Worm (Caenorhabditis elegans) whole organism, mixed stage, embryonic: ENCODE measurements around the gene inx-3.

Source experiments
- M03D4.4 ChIP-seq: sonication (generic microtip); optimal IDR thresholded peaks from 2 replicates; lab custom pipeline; 2017; ENCODE audit warnings: mild to moderate bottlenecking, missing genetic modification characterization, missing compliant biosample characterization
- blmp-1 ChIP-seq: fragments of 150-350 bp; optimal IDR thresholded peaks from 2 replicates; lab custom pipeline; 2014; ENCODE audit warnings: missing biosample characterization, missing genetic modification characterization
- ceh-39 ChIP-seq: fragments of 150-350 bp; optimal IDR thresholded peaks from 2 replicates; lab custom pipeline; 2014; ENCODE audit warnings: missing biosample characterization, missing genetic modification characterization
- ces-1 ChIP-seq: fragments of 150-350 bp; optimal IDR thresholded peaks from 2 replicates; lab custom pipeline; 2014; ENCODE audit warnings: missing biosample characterization, missing genetic modification reagents, missing genetic modification characterization
- cnd-1 ChIP-seq: fragments of 200-800 bp; sonication (Bioruptor generic); optimal IDR thresholded peaks from 2 replicates; lab custom pipeline; 2018; ENCODE audit warnings: mild to moderate bottlenecking, missing genetic modification characterization, missing compliant biosample characterization
- drap-1 ChIP-seq: fragments of 200-800 bp; sonication (Bioruptor generic); optimal IDR thresholded peaks from 3 replicates; lab custom pipeline; 2018; ENCODE audit warnings: mild to moderate bottlenecking, missing genetic modification characterization, missing compliant biosample characterization
- elt-1 ChIP-seq: sonication (generic microtip); optimal IDR thresholded peaks from 2 replicates; lab custom pipeline; 2017; ENCODE audit warnings: missing genetic modification characterization, mild to moderate bottlenecking, missing compliant biosample characterization, antibody characterized with exemption, moderate library complexity, borderline replicate concordance; ENCODE audit not compliant: insufficient read depth
- elt-3 ChIP-seq: fragments of 150-350 bp; optimal IDR thresholded peaks from 2 replicates; lab custom pipeline; 2014; ENCODE audit warnings: missing biosample characterization, missing genetic modification characterization
- flh-1 ChIP-seq: fragments of 200-800 bp; sonication (Bioruptor generic); optimal IDR thresholded peaks from 2 replicates; lab custom pipeline; 2018; ENCODE audit warnings: mild to moderate bottlenecking, missing genetic modification characterization, moderate library complexity, missing compliant biosample characterization
- ham-2 ChIP-seq: fragments of 200-800 bp; sonication (Bioruptor generic); optimal IDR thresholded peaks from 2 replicates; lab custom pipeline; 2018; ENCODE audit warnings: mild to moderate bottlenecking, missing genetic modification characterization, missing compliant biosample characterization
- hlh-1 ChIP-seq: fragments of 150-350 bp; optimal IDR thresholded peaks from 2 replicates; lab custom pipeline; 2014; ENCODE audit warnings: missing biosample characterization, missing genetic modification reagents, missing genetic modification characterization
- lin-13 ChIP-seq: fragments of 150-350 bp; optimal IDR thresholded peaks from 2 replicates; lab custom pipeline; 2014; ENCODE audit warnings: missing biosample characterization, missing genetic modification characterization
- lin-32 ChIP-seq: fragments of 200-800 bp; sonication (Bioruptor generic); optimal IDR thresholded peaks from 2 replicates; lab custom pipeline; 2018; ENCODE audit warnings: mild to moderate bottlenecking, missing genetic modification characterization, missing compliant biosample characterization
- lsy-2 ChIP-seq: fragments of 150-350 bp; optimal IDR thresholded peaks from 2 replicates; lab custom pipeline; 2014; ENCODE audit warnings: missing biosample characterization, missing genetic modification characterization
- mab-5 ChIP-seq: fragments of 150-350 bp; optimal IDR thresholded peaks from 2 replicates; lab custom pipeline; 2014; ENCODE audit warnings: missing biosample characterization, missing genetic modification characterization
- mep-1 ChIP-seq: fragments of 150-350 bp; optimal IDR thresholded peaks from 2 replicates; lab custom pipeline; 2017; ENCODE audit warnings: missing biosample characterization, missing genetic modification reagents, missing genetic modification characterization, inconsistent platforms
- mls-2 ChIP-seq: sonication (generic microtip); optimal IDR thresholded peaks from 2 replicates; lab custom pipeline; 2016; ENCODE audit warnings: mild to moderate bottlenecking, missing genetic modification characterization, moderate library complexity, missing compliant biosample characterization
- nhr-12 ChIP-seq: fragments of 150-350 bp; optimal IDR thresholded peaks from 2 replicates; lab custom pipeline; 2014; ENCODE audit warnings: missing biosample characterization, missing genetic modification characterization
- nhr-2 ChIP-seq: fragments of 150-350 bp; optimal IDR thresholded peaks from 2 replicates; lab custom pipeline; 2014; ENCODE audit warnings: missing biosample characterization, missing genetic modification characterization
- nhr-237 ChIP-seq: fragments of 150-350 bp; optimal IDR thresholded peaks from 2 replicates; lab custom pipeline; 2014; ENCODE audit warnings: missing biosample characterization, missing genetic modification characterization
- nhr-76 ChIP-seq: sonication (generic microtip); optimal IDR thresholded peaks from 2 replicates; lab custom pipeline; 2017; ENCODE audit warnings: missing biosample characterization, missing genetic modification characterization
- pha-4 ChIP-seq: fragments of 150-350 bp; optimal IDR thresholded peaks from 2 replicates; lab custom pipeline; 2018; ENCODE audit warnings: missing biosample characterization, missing genetic modification reagents, missing genetic modification characterization
- sem-2 ChIP-seq: fragments of 200-800 bp; sonication (Bioruptor generic); optimal IDR thresholded peaks from 2 replicates; lab custom pipeline; 2018; ENCODE audit warnings: mild to moderate bottlenecking, missing genetic modification characterization, missing compliant biosample characterization
- snpc-4 ChIP-seq: fragments of 150-350 bp; optimal IDR thresholded peaks from 2 replicates; lab custom pipeline; 2014; ENCODE audit warnings: missing biosample characterization, missing genetic modification characterization
- sptf-1 ChIP-seq: sonication (generic microtip); optimal IDR thresholded peaks from 2 replicates; lab custom pipeline; 2017; ENCODE audit warnings: mild to moderate bottlenecking, missing genetic modification characterization, moderate library complexity, missing compliant biosample characterization
- tbx-8 ChIP-seq: fragments of 200-800 bp; sonication (Bioruptor generic); optimal IDR thresholded peaks from 2 replicates; lab custom pipeline; 2018; ENCODE audit warnings: mild to moderate bottlenecking, missing genetic modification characterization, moderate library complexity, missing compliant biosample characterization
- unc-120 ChIP-seq: sonication (generic microtip); optimal IDR thresholded peaks from 2 replicates; lab custom pipeline; 2017; ENCODE audit warnings: missing genetic modification characterization, missing compliant biosample characterization; ENCODE audit not compliant: poor library complexity, severe bottlenecking
- unc-39 ChIP-seq: fragments of 150-350 bp; optimal IDR thresholded peaks from 2 replicates; lab custom pipeline; 2014; ENCODE audit warnings: missing biosample characterization, missing genetic modification characterization
- unc-62 ChIP-seq: fragments of 150-350 bp; optimal IDR thresholded peaks from 2 replicates; lab custom pipeline; 2014; ENCODE audit warnings: missing biosample characterization, missing genetic modification reagents, missing genetic modification characterization
- ztf-11 ChIP-seq: fragments of 150-350 bp; optimal IDR thresholded peaks from 2 replicates; lab custom pipeline; 2014; ENCODE audit warnings: missing biosample characterization, missing genetic modification characterization

Gene inx-3

ce11 chrX:5984581-5985039 lies 11.3 kb upstream of the inx-3 start, which contains the start of gene klp-13 (continued):
- peak; percentile 51 for TF ChIP-seq lsy-2 (tag; lab: Kevin White, UChicago)
- TF ChIP-seq mep-1 (tag; lab: Kevin White, UChicago), result peak; percentile 85
- peak; percentile 80 for TF ChIP-seq unc-120
- TF ChIP-seq elt-1 (tag; lab: Kevin White, UChicago), result no peak
- TF ChIP-seq ceh-39 (tag; lab: Kevin White, UChicago), result no peak
- no peak for TF ChIP-seq nhr-2 (tag; lab: Kevin White, UChicago)
- TF ChIP-seq sem-2 (GFP tag; lab: Kevin White, UChicago), result no peak
- TF ChIP-seq elt-3, result no peak

- no peak for TF ChIP-seq hlh-1
- no peak for TF ChIP-seq unc-120
- TF ChIP-seq blmp-1 (tag; lab: Kevin White, UChicago), result no peak
- TF ChIP-seq ham-2 (GFP tag; lab: Kevin White, UChicago), result no peak
- no peak for TF ChIP-seq nhr-2 (tag; lab: Kevin White, UChicago)
- no peak for TF ChIP-seq nhr-237 (tag; lab: Kevin White, UChicago)
- no peak for TF ChIP-seq mls-2
- TF ChIP-seq unc-39 (tag; lab: Kevin White, UChicago), result no peak
- no peak for TF ChIP-seq cnd-1 (tag; lab: Kevin White, UChicago)
- no peak for TF ChIP-seq sptf-1 (tag; lab: Kevin White, UChicago)
- no peak for TF ChIP-seq pha-4
- no peak for TF ChIP-seq lin-13 (tag; lab: Kevin White, UChicago)
- no peak for TF ChIP-seq ceh-39 (tag; lab: Kevin White, UChicago)
- no peak for TF ChIP-seq flh-1
- no peak for TF ChIP-seq snpc-4 (tag; lab: Kevin White, UChicago)
- TF ChIP-seq ces-1 (GFP tag; lab: Kevin White, UChicago), result no peak
- TF ChIP-seq M03D4.4 (tag; lab: Kevin White, UChicago), result no peak
- no peak for TF ChIP-seq nhr-76 (tag; lab: Kevin White, UChicago)
- TF ChIP-seq, all 35 proteins: peak for 0
Observed at ce11 chrX:5985720-5986119, 10.2 kb upstream of the inx-3 start.

DNA sequence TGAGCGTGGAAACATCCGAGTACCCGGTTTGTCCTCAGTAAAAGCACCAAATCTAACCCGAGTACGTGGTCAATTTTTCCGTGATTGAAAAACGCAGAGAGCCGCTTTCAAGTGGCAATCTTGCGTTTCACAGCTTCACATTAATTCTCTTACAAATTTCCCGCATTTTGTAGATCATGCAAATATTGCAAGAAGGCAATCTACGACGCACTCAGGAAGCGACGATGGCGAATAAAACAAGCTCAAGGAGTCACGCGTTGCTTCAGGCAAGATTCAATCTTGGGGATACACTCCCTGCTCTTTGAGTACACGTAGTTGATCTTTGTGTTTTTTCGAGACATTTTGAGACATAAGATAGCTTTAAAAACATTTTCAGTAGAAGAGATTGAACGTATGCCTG lies 8.0 kb upstream of the inx-3 start:
- TF ChIP-seq mep-1 (tag; lab: Kevin White, UChicago), result no peak
- no peak for TF ChIP-seq flh-1
- no peak for TF ChIP-seq nhr-12
- no peak for TF ChIP-seq mab-5
- TF ChIP-seq drap-1 (GFP tag; lab: Kevin White, UChicago), result no peak
- TF ChIP-seq tbx-8 (GFP tag; lab: Kevin White, UChicago), result no peak
- TF ChIP-seq pha-4, result no peak
- no peak for TF ChIP-seq mls-2
- no peak for TF ChIP-seq elt-1 (tag; lab: Kevin White, UChicago)
- TF ChIP-seq lin-32 (GFP tag; lab: Kevin White, UChicago), result no peak
- TF ChIP-seq nhr-76 (tag; lab: Kevin White, UChicago), result no peak
- TF ChIP-seq unc-62 (GFP tag; lab: Kevin White, UChicago), result no peak
- no peak for TF ChIP-seq snpc-4 (tag; lab: Kevin White, UChicago)
- no peak for TF ChIP-seq ztf-11 (tag; lab: Kevin White, UChicago)

- TF ChIP-seq flh-1, result no peak
- no peak for TF ChIP-seq drap-1 (GFP tag; lab: Kevin White, UChicago)
- TF ChIP-seq snpc-4 (tag; lab: Kevin White, UChicago), result no peak
- TF ChIP-seq nhr-76 (tag; lab: Kevin White, UChicago), result no peak
- no peak for TF ChIP-seq nhr-12
- TF ChIP-seq sptf-1 (tag; lab: Kevin White, UChicago), result no peak
- TF ChIP-seq unc-120, result no peak
- no peak for TF ChIP-seq unc-39 (tag; lab: Kevin White, UChicago)
- TF ChIP-seq ztf-11 (tag; lab: Kevin White, UChicago), result no peak
- TF ChIP-seq ceh-39 (tag; lab: Kevin White, UChicago), result no peak
Observed at ce11 chrX:5992770-5993169, 3.2 kb upstream of the inx-3 start, which contains the start of gene F22F4.5. F22F4.5 (minus strand) TSS chrX:5992870.

DNA sequence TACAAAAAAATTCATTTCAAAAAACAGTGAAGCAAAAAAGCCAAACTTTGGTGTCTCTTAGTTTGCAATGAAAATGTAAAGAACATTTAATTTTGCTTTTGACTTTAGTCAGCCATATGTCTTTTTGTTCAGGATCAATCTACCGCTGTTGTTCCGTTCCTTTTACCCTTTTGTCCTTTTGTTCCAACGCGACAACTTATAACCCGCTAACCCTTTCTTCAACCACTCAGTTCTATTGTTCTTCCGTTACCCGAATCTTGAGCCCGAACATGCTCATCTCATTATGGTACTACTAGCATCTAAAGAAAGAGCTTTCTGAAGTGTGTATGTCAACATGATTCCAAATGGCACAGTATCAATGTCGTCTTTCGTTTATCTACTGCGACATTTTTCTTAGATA lies 2.0 kb upstream of the inx-3 start:
- TF ChIP-seq ham-2 (GFP tag; lab: Kevin White, UChicago), result peak; percentile 62
- TF ChIP-seq unc-120, result no peak
- peak; percentile 6 for TF ChIP-seq ces-1 (GFP tag; lab: Kevin White, UChicago)
